Fruit fly (Drosophila melanogaster): ENCODE data around the gene H2.0.

H2.0 gene

dm6 chr2L:6034344-6034743 is 15.1 kb upstream of the H2.0 start, which contains the start of gene CG9109:
CG9109 (minus strand) TSS chr2L:6034423.
- TF ChIP-seq CG15710 (tag; optimal IDR thresholded peaks at IDR 0.05) (no peak), CG34367 (tag; optimal IDR thresholded peaks at IDR 0.05) (no peak), CG12605 (GFP tag; IDR thresholded peaks at IDR 0.05) (peak; percentile 40; the same call in 1 of the 2 replicates), CG32121 (GFP tag; IDR thresholded peaks at IDR 0.05) (no peak), CG8159 (tag; optimal IDR thresholded peaks at IDR 0.05) (no peak)

- TF ChIP-seq Ets98B (GFP tag; IDR thresholded peaks at IDR 0.05) (peak; percentile 69), CG17806 (tag; optimal IDR thresholded peaks at IDR 0.05) (peak; percentile 44), CG34367 (tag; optimal IDR thresholded peaks at IDR 0.05) (peak; percentile 45), CG12605 (GFP tag; IDR thresholded peaks at IDR 0.05) (no peak), gl (tag; optimal IDR thresholded peaks at IDR 0.05) (no peak), Pif1B (GFP tag; optimal IDR thresholded peaks at IDR 0.05) (no peak), Pif1A (GFP tag; optimal IDR thresholded peaks at IDR 0.05) (no peak), CG8159 (tag; optimal IDR thresholded peaks at IDR 0.05) (peak; percentile 69), CG8301 (tag; optimal IDR thresholded peaks at IDR 0.05) (no peak), CG32121 (GFP tag; IDR thresholded peaks at IDR 0.05) (no peak), EcR (GFP tag; optimal IDR thresholded peaks at IDR 0.05) (peak; percentile 40), CG14655 (GFP tag; optimal IDR thresholded peaks at IDR 0.05) (no peak), CG10348 (GFP tag; IDR thresholded peaks at IDR 0.05) (no peak), CG9948 (tag; optimal IDR thresholded peaks at IDR 0.05) (peak; percentile 29), CG15710 (tag; optimal IDR thresholded peaks at IDR 0.05) (peak; percentile 56), CG13204 (GFP tag; optimal IDR thresholded peaks at IDR 0.05) (no peak), D1 (tag; optimal IDR thresholded peaks at IDR 0.05) (no peak), CG4496 (GFP tag; IDR thresholded peaks at IDR 0.05) (peak; percentile 60; the same call in 1 of the 3 replicates), Snoo (tag; optimal IDR thresholded peaks at IDR 0.05) (no peak), fd96Ca (GFP tag; IDR thresholded peaks at IDR 0.05) (peak; percentile 28; the same call in 1 of the 3 replicates), rn (GFP tag; IDR thresholded peaks at IDR 0.05) (no peak)
Measured at dm6 chr2L:6031838-6032237, 12.6 kb upstream of the H2.0 start.

dm6 chr2L:6028712-6029111 is 9.5 kb upstream of the H2.0 start:
- no peak for TF ChIP-seq CG14655 (GFP tag; optimal IDR thresholded peaks at IDR 0.05)
- TF ChIP-seq CG12605 (GFP tag; IDR thresholded peaks at IDR 0.05), result peak; percentile 33; the same call in 1 of the 2 replicates
- TF ChIP-seq CG13204 (GFP tag; optimal IDR thresholded peaks at IDR 0.05), result no peak
- no peak for TF ChIP-seq Pif1B (GFP tag; optimal IDR thresholded peaks at IDR 0.05)
- no peak for TF ChIP-seq CG8159 (tag; optimal IDR thresholded peaks at IDR 0.05)
- no peak for TF ChIP-seq D1 (tag; optimal IDR thresholded peaks at IDR 0.05)
- no peak for TF ChIP-seq CG15710 (tag; optimal IDR thresholded peaks at IDR 0.05)
- no peak; the same call in 1 of the 2 replicates for TF ChIP-seq Ets98B (GFP tag; IDR thresholded peaks at IDR 0.05)
- TF ChIP-seq CG34367 (tag; optimal IDR thresholded peaks at IDR 0.05), result peak; percentile 2
- no peak for TF ChIP-seq rn (GFP tag; IDR thresholded peaks at IDR 0.05)
- no peak for TF ChIP-seq CG8301 (tag; optimal IDR thresholded peaks at IDR 0.05)
- no peak for TF ChIP-seq Snoo (tag; optimal IDR thresholded peaks at IDR 0.05)
- no peak for TF ChIP-seq gl (tag; optimal IDR thresholded peaks at IDR 0.05)
- TF ChIP-seq CG17806 (tag; optimal IDR thresholded peaks at IDR 0.05), result no peak
- no peak for TF ChIP-seq fd96Ca (GFP tag; IDR thresholded peaks at IDR 0.05)
- TF ChIP-seq Pif1A (GFP tag; optimal IDR thresholded peaks at IDR 0.05), result peak; percentile 6
- TF ChIP-seq CG4496 (GFP tag; IDR thresholded peaks at IDR 0.05), result no peak
- TF ChIP-seq CG32121 (GFP tag; IDR thresholded peaks at IDR 0.05), result no peak

- TF ChIP-seq CG4496 (GFP tag; IDR thresholded peaks at IDR 0.05) (no peak), CG32121 (GFP tag; IDR thresholded peaks at IDR 0.05) (no peak), gl (tag; optimal IDR thresholded peaks at IDR 0.05) (no peak), Snoo (tag; optimal IDR thresholded peaks at IDR 0.05) (no peak), CG15710 (tag; optimal IDR thresholded peaks at IDR 0.05) (no peak), CG13204 (GFP tag; optimal IDR thresholded peaks at IDR 0.05) (no peak), CG17806 (tag; optimal IDR thresholded peaks at IDR 0.05) (no peak), fd96Ca (GFP tag; IDR thresholded peaks at IDR 0.05) (no peak)
Measured at dm6 chr2L:6024345-6024907, 5.2 kb upstream of the H2.0 start, which contains the start of gene CG9107. CG9107 (minus strand) TSS chr2L:6024539.

dm6 chr2L:6022793-6023192 is 3.6 kb upstream of the H2.0 start:
- TF ChIP-seq CG9948 (tag; optimal IDR thresholded peaks at IDR 0.05) (peak; percentile 66), CG32121 (GFP tag; IDR thresholded peaks at IDR 0.05) (no peak), gl (tag; optimal IDR thresholded peaks at IDR 0.05) (peak; percentile 32), CG17806 (tag; optimal IDR thresholded peaks at IDR 0.05) (peak; percentile 76), CG12605 (GFP tag; IDR thresholded peaks at IDR 0.05) (no peak), CG10348 (GFP tag; IDR thresholded peaks at IDR 0.05) (no peak), rn (GFP tag; IDR thresholded peaks at IDR 0.05) (no peak), CG4496 (GFP tag; IDR thresholded peaks at IDR 0.05) (0 out of 3 replicates have a peak, but pooled peaks have one; percentile 20), Pif1A (GFP tag; optimal IDR thresholded peaks at IDR 0.05) (peak; percentile 65), CG14655 (GFP tag; optimal IDR thresholded peaks at IDR 0.05) (peak; percentile 77), CG34367 (tag; optimal IDR thresholded peaks at IDR 0.05) (peak; percentile 40), D1 (tag; optimal IDR thresholded peaks at IDR 0.05) (peak; percentile 16), Pif1B (GFP tag; optimal IDR thresholded peaks at IDR 0.05) (peak; percentile 74), CG8301 (tag; optimal IDR thresholded peaks at IDR 0.05) (peak; percentile 53), CG15710 (tag; optimal IDR thresholded peaks at IDR 0.05) (peak; percentile 57), fd96Ca (GFP tag; IDR thresholded peaks at IDR 0.05) (peak; percentile 51; the same call in 2 of the 3 replicates), Snoo (tag; optimal IDR thresholded peaks at IDR 0.05) (peak; percentile 59), CG13204 (GFP tag; optimal IDR thresholded peaks at IDR 0.05) (peak; percentile 3), CG8159 (tag; optimal IDR thresholded peaks at IDR 0.05) (peak; percentile 83)

dm6 chr2L:6020535-6020934 is 1.3 kb upstream of the H2.0 start, which contains the start of gene CG13996:
CG13996 (plus strand) TSS chr2L:6020835.
- TF ChIP-seq Snoo (tag; optimal IDR thresholded peaks at IDR 0.05), result no peak
- TF ChIP-seq CG17806 (tag; optimal IDR thresholded peaks at IDR 0.05), result no peak
- no peak for TF ChIP-seq CG32121 (GFP tag; IDR thresholded peaks at IDR 0.05)
- TF ChIP-seq CG8159 (tag; optimal IDR thresholded peaks at IDR 0.05), result no peak
- no peak for TF ChIP-seq Ets98B (GFP tag; IDR thresholded peaks at IDR 0.05)
- TF ChIP-seq CG8301 (tag; optimal IDR thresholded peaks at IDR 0.05), result no peak
- no peak for TF ChIP-seq CG10348 (GFP tag; IDR thresholded peaks at IDR 0.05)
- TF ChIP-seq CG9948 (tag; optimal IDR thresholded peaks at IDR 0.05), result no peak
- no peak for TF ChIP-seq EcR (GFP tag; optimal IDR thresholded peaks at IDR 0.05)
- TF ChIP-seq rn (GFP tag; IDR thresholded peaks at IDR 0.05), result no peak
- TF ChIP-seq CG14655 (GFP tag; optimal IDR thresholded peaks at IDR 0.05), result no peak
- TF ChIP-seq CG13204 (GFP tag; optimal IDR thresholded peaks at IDR 0.05), result no peak
